Fruit fly (Drosophila melanogaster) whole organism: ENCODE data around the gene Gss1.

Source experiments
- pan ChIP-seq: fragments of >200 bp; optimal IDR thresholded peaks from 2 replicates; lab custom pipeline; 2017
- psq ChIP-seq: fragments of >200 bp; optimal IDR thresholded peaks from 2 replicates; lab custom pipeline; 2017

DNA sequence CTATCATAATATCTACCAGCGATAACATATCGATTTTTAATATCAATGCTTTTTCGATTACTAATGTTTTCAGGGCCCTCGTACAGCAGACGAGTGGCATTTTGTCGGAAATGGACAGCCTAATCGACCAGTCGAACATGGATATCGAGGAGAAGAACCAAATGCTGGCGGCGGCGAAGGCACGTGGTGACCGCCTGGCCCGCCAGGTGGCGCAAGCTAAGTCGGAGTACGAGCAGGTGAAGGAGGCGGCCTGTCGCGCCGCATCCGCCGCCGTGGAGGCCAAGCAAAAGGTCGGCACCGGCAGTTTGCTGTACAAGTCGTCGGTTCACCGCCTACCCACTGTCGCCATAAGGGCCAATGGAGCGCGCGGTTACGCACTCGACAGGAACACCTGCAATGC, 4.8 kb upstream of the Gss1 start:
- TF ChIP-seq psq (lab: Kevin White, UChicago) (no peak), pan (lab: Kevin White, UChicago) (no peak)
